Worm (Caenorhabditis elegans) whole organism, young adult: ENCODE results near the gene C40A11.2.

Experiments
- C17E4.6 ChIP-seq: fragments of 200-800 bp; sonication (Bioruptor generic); IDR thresholded peaks from 2 replicates; pipeline ENCODE4 v1.3.6; 2022; ENCODE audit warnings: missing genetic modification reagents, missing genetic modification characterization, missing compliant biosample characterization
- D2030.7 ChIP-seq: fragments of 200-800 bp; sonication (Bioruptor generic); IDR thresholded peaks from 2 replicates; pipeline ENCODE4 v1.3.6; 2022; ENCODE audit warnings: missing genetic modification reagents, missing genetic modification characterization, missing compliant biosample characterization
- F49E8.2 ChIP-seq: sonication (generic microtip); optimal IDR thresholded peaks from 3 replicates; lab custom pipeline; 2017; ENCODE audit warnings: missing genetic modification characterization, mild to moderate bottlenecking, missing compliant biosample characterization, antibody characterized with exemption, moderate library complexity; ENCODE audit not compliant: insufficient read depth
- F57A8.1 ChIP-seq: fragments of 200-800 bp; sonication (Bioruptor generic); optimal IDR thresholded peaks from 2 replicates; lab custom pipeline; 2018; ENCODE audit warnings: mild to moderate bottlenecking, missing genetic modification characterization, moderate library complexity, missing compliant biosample characterization
- K11D2.4 ChIP-seq: fragments of 200-800 bp; sonication (Bioruptor generic); IDR thresholded peaks from 2 replicates; pipeline ENCODE4 v1.3.6; 2022; ENCODE audit warnings: missing genetic modification reagents, missing genetic modification characterization, missing compliant biosample characterization
- T26A5.8 ChIP-seq: sonication (generic microtip); optimal IDR thresholded peaks from 2 replicates; lab custom pipeline; 2016; ENCODE audit warnings: missing genetic modification characterization, missing compliant biosample characterization
- Y53G8AR.9 ChIP-seq: fragments of 200-800 bp; sonication (Bioruptor generic); conservative IDR thresholded peaks from 2 replicates; pipeline ENCODE4 v1.3.6; 2022; ENCODE audit warnings: missing genetic modification reagents, missing genetic modification characterization, missing compliant biosample characterization
- Y67H2A.10 ChIP-seq: fragments of 200-800 bp; sonication (Bioruptor generic); conservative IDR thresholded peaks from 2 replicates; pipeline ENCODE4 v1.3.6; 2022; ENCODE audit warnings: missing genetic modification reagents, missing genetic modification characterization, missing compliant biosample characterization
- Y79H2A.3 ChIP-seq: fragments of 200-800 bp; sonication (Bioruptor generic); conservative IDR thresholded peaks from 2 replicates; pipeline ENCODE4 v1.3.6; 2022; ENCODE audit warnings: missing genetic modification reagents, missing genetic modification characterization, missing compliant biosample characterization
- athp-1 ChIP-seq: sonication (generic microtip); optimal IDR thresholded peaks from 2 replicates; lab custom pipeline; 2017; ENCODE audit warnings: mild to moderate bottlenecking, missing genetic modification characterization, missing compliant biosample characterization
- bed-1 ChIP-seq: fragments of 200-800 bp; sonication (Bioruptor generic); IDR thresholded peaks from 2 replicates; pipeline ENCODE4 v1.3.6; 2022; ENCODE audit warnings: missing genetic modification reagents, missing genetic modification characterization, missing compliant biosample characterization
- ccch-3 ChIP-seq: fragments of 200-800 bp; sonication (Bioruptor generic); optimal IDR thresholded peaks from 2 replicates; lab custom pipeline; 2018; ENCODE audit warnings: mild to moderate bottlenecking, missing genetic modification characterization, missing compliant biosample characterization
- cebp-1 ChIP-seq, 2 experiments: fragments of 200-800 bp in 1 of 2; sonication (Bioruptor generic) in 1 of 2; sonication (generic microtip) in 1 of 2; IDR thresholded peaks in 1 of 2; optimal IDR thresholded peaks in 1 of 2; 2 replicates each; pipeline versions ENCODE4 v1.3.6 to Lab custom; 2017 to 2022; ENCODE audit warnings: missing compliant biosample characterization in 2 of 2, missing genetic modification characterization in 2 of 2, mild to moderate bottlenecking in 1 of 2, missing genetic modification reagents in 1 of 2, moderate library complexity in 1 of 2
- cebp-2 ChIP-seq: fragments of 200-800 bp; sonication (Bioruptor generic); IDR thresholded peaks from 2 replicates; pipeline ENCODE4 v1.3.6; 2022; ENCODE audit warnings: missing genetic modification characterization, missing compliant biosample characterization
- ceh-27 ChIP-seq: fragments of 200-800 bp; sonication (Bioruptor generic); optimal IDR thresholded peaks from 2 replicates; lab custom pipeline; 2018; ENCODE audit warnings: mild to moderate bottlenecking, missing genetic modification characterization, moderate library complexity, missing compliant biosample characterization
- die-1 ChIP-seq: sonication (generic microtip); optimal IDR thresholded peaks from 2 replicates; lab custom pipeline; 2016; ENCODE audit warnings: missing genotype, mild to moderate bottlenecking, missing genetic modification characterization, missing compliant biosample characterization
- dpl-1 ChIP-seq: fragments of 150-350 bp; optimal IDR thresholded peaks from 2 replicates; lab custom pipeline; 2014; ENCODE audit warnings: missing biosample characterization, missing genetic modification reagents, missing genetic modification characterization
- efl-1 ChIP-seq: fragments of 150-350 bp; optimal IDR thresholded peaks from 2 replicates; lab custom pipeline; 2014; ENCODE audit warnings: missing biosample characterization, missing genetic modification reagents, missing genetic modification characterization
- hrde-1 ChIP-seq: sonication (generic microtip); optimal IDR thresholded peaks from 2 replicates; lab custom pipeline; 2016; ENCODE audit warnings: missing genetic modification characterization, mild to moderate bottlenecking, missing compliant biosample characterization, moderate library complexity, missing genotype, missing genetic modification reagents, borderline replicate concordance
- lag-1 ChIP-seq: fragments of 200-800 bp; sonication (Bioruptor generic); IDR thresholded peaks from 2 replicates; pipeline ENCODE4 v1.3.6; 2022; ENCODE audit warnings: missing genetic modification reagents, missing genetic modification characterization, missing compliant biosample characterization
- let-526 ChIP-seq: fragments of 200-800 bp; sonication (Bioruptor generic); IDR thresholded peaks from 2 replicates; pipeline ENCODE4 v1.3.6; 2022; ENCODE audit warnings: missing genetic modification reagents, missing genetic modification characterization, missing compliant biosample characterization
- lin-26 ChIP-seq: fragments of 200-800 bp; sonication (Bioruptor generic); IDR thresholded peaks from 2 replicates; pipeline ENCODE4 v1.3.6; 2022; ENCODE audit warnings: missing genetic modification reagents, missing genetic modification characterization, missing compliant biosample characterization
- lin-40 ChIP-seq: sonication (generic microtip); optimal IDR thresholded peaks from 2 replicates; lab custom pipeline; 2016; ENCODE audit warnings: missing genetic modification characterization, mild to moderate bottlenecking, missing compliant biosample characterization, missing genotype, missing genetic modification reagents
- lsy-27 ChIP-seq: sonication (generic microtip); optimal IDR thresholded peaks from 2 replicates; lab custom pipeline; 2017; ENCODE audit warnings: missing genetic modification characterization, mild to moderate bottlenecking, missing compliant biosample characterization, antibody characterized with exemption, missing genotype, borderline replicate concordance; ENCODE audit not compliant: insufficient read depth
- madf-8 ChIP-seq: fragments of 200-800 bp; sonication (Bioruptor generic); conservative IDR thresholded peaks from 2 replicates; pipeline ENCODE4 v1.3.6; 2022; ENCODE audit warnings: missing genetic modification reagents, missing genetic modification characterization, missing compliant biosample characterization
- nfya-1 ChIP-seq: sonication (generic microtip); optimal IDR thresholded peaks from 2 replicates; lab custom pipeline; 2017; ENCODE audit warnings: antibody characterized with exemption, missing compliant biosample characterization, missing genetic modification characterization, borderline replicate concordance; ENCODE audit not compliant: insufficient read depth
- nhr-27 ChIP-seq: fragments of 200-800 bp; sonication (Bioruptor generic); optimal IDR thresholded peaks from 2 replicates; lab custom pipeline; 2018; ENCODE audit warnings: mild to moderate bottlenecking, missing genetic modification characterization, moderate library complexity, missing compliant biosample characterization
- nhr-80 ChIP-seq: sonication (generic microtip); optimal IDR thresholded peaks from 2 replicates; lab custom pipeline; 2016; ENCODE audit warnings: missing genetic modification characterization, missing compliant biosample characterization
- rcor-1 ChIP-seq: fragments of 200-800 bp; sonication (Bioruptor generic); IDR thresholded peaks from 2 replicates; pipeline ENCODE4 v1.3.6; 2022; ENCODE audit warnings: missing genetic modification reagents, missing genetic modification characterization, missing compliant biosample characterization
- repo-1 ChIP-seq: sonication (generic microtip); optimal IDR thresholded peaks from 2 replicates; lab custom pipeline; 2017; ENCODE audit warnings: mild to moderate bottlenecking, missing genetic modification characterization, missing compliant biosample characterization
- sea-2 ChIP-seq: fragments of 200-800 bp; sonication (Bioruptor generic); IDR thresholded peaks from 2 replicates; pipeline ENCODE4 v1.3.6; 2022; ENCODE audit warnings: missing genetic modification characterization, missing compliant biosample characterization
- somi-1 ChIP-seq: fragments of 200-800 bp; sonication (Bioruptor generic); optimal IDR thresholded peaks from 2 replicates; lab custom pipeline; 2018; ENCODE audit warnings: mild to moderate bottlenecking, missing genetic modification characterization, missing compliant biosample characterization
- sptf-2 ChIP-seq: fragments of 200-800 bp; sonication (Bioruptor generic); optimal IDR thresholded peaks from 2 replicates; lab custom pipeline; 2018; ENCODE audit warnings: mild to moderate bottlenecking, missing genetic modification characterization, missing compliant biosample characterization
- tlf-1 ChIP-seq: fragments of 200-800 bp; sonication (Bioruptor generic); optimal IDR thresholded peaks from 2 replicates; lab custom pipeline; 2018; ENCODE audit warnings: mild to moderate bottlenecking, missing genetic modification characterization, missing compliant biosample characterization
- ztf-18 ChIP-seq: sonication (generic microtip); optimal IDR thresholded peaks from 2 replicates; lab custom pipeline; 2016; ENCODE audit warnings: missing genotype, mild to moderate bottlenecking, missing genetic modification characterization, missing compliant biosample characterization
- ztf-6 ChIP-seq: fragments of 200-800 bp; sonication (Bioruptor generic); IDR thresholded peaks from 2 replicates; pipeline ENCODE4 v1.3.6; 2022; ENCODE audit warnings: missing genetic modification reagents, missing genetic modification characterization, missing compliant biosample characterization

C40A11.2 gene

ce11 chrII:2140817-2141216, 5.9 kb upstream of the C40A11.2 start, which contains the start of gene C40A11.3:
Gene C40A11.3 (plus strand): TSS chrII:2141117.
- TF ChIP-seq hrde-1 (tag; lab: Kevin White, UChicago): no peak
- no peak for TF ChIP-seq ztf-18 (tag; lab: Kevin White, UChicago)
- TF ChIP-seq cebp-2: no peak
- no peak for TF ChIP-seq ztf-6 (GFP tag; lab: Robert Waterston, UW)
- TF ChIP-seq bed-1 (GFP tag; lab: Robert Waterston, UW): no peak
- TF ChIP-seq, all 124 proteins: peak for 0

ce11 chrII:2145566-2145965, 1.2 kb upstream of the C40A11.2 start, which contains the start of gene C40A11.6:
Gene C40A11.6 (minus strand): TSS chrII:2145666.
- TF ChIP-seq lag-1 (no peak), F57A8.1 (GFP tag; lab: Kevin White, UChicago) (no peak), ceh-27 (GFP tag; lab: Kevin White, UChicago) (no peak), lsy-27 (tag; lab: Kevin White, UChicago) (no peak), nhr-80 (tag; lab: Kevin White, UChicago) (no peak), ccch-3 (no peak), ztf-18 (tag; lab: Kevin White, UChicago) (no peak), nfya-1 (no peak), die-1 (tag; lab: Kevin White, UChicago) (no peak), efl-1 (no peak), Y67H2A.10 (GFP tag; lab: Robert Waterston, UW) (no peak), repo-1 (tag; lab: Kevin White, UChicago) (no peak), hrde-1 (tag; lab: Kevin White, UChicago) (no peak), K11D2.4 (GFP tag; lab: Robert Waterston, UW) (no peak), D2030.7 (GFP tag; lab: Robert Waterston, UW) (no peak), C17E4.6 (GFP tag; lab: Robert Waterston, UW) (no peak), athp-1 (tag; lab: Kevin White, UChicago) (no peak)

ce11 chrII:2150485-2150985, 3.8 kb downstream of the C40A11.2 start, which contains the start of the genes C40A11.7 and C40A11.8:
Gene C40A11.7 (minus strand): TSS chrII:2150585.
Gene C40A11.8 (minus strand): TSS chrII:2150935.
- TF ChIP-seq rcor-1 (no peak), let-526 (GFP tag; lab: Robert Waterston, UW) (no peak), nhr-27 (tag; lab: Kevin White, UChicago) (no peak), madf-8 (no peak), cebp-2 (no peak), dpl-1 (GFP tag; lab: Kevin White, UChicago) (no peak), sptf-2 (GFP tag; lab: Kevin White, UChicago) (no peak), die-1 (tag; lab: Kevin White, UChicago) (no peak), sea-2 (GFP tag; lab: Robert Waterston, UW) (no peak), cebp-1 (GFP tag; IDR thresholded peaks at IDR 0.05; lab: Robert Waterston, UW) (no peak), cebp-1 (tag; optimal IDR thresholded peaks at IDR 0.05; lab: Kevin White, UChicago) (no peak), lin-40 (no peak), Y53G8AR.9 (no peak), F49E8.2 (no peak), bed-1 (GFP tag; lab: Robert Waterston, UW) (no peak), somi-1 (GFP tag; lab: Kevin White, UChicago) (no peak), tlf-1 (GFP tag; lab: Kevin White, UChicago) (no peak), lin-26 (no peak), T26A5.8 (tag; lab: Kevin White, UChicago) (no peak), Y79H2A.3 (GFP tag; lab: Robert Waterston, UW) (no peak)
- TF ChIP-seq, all 124 proteins: peak for 0
